Worm (Caenorhabditis elegans): ENCODE measurements around the gene R02D1.2.

- TF ChIP-seq ztf-11 (tag; optimal IDR thresholded peaks at IDR 0.05) (no peak), nhr-25 (tag; optimal IDR thresholded peaks at IDR 0.05) (no peak), blmp-1 (tag; optimal IDR thresholded peaks at IDR 0.05; ENCODE audit: insufficient read depth) (no peak), unc-62 (GFP tag; optimal IDR thresholded peaks at IDR 0.05) (no peak), elt-1 (tag; optimal IDR thresholded peaks at IDR 0.05) (no peak), nhr-237 (tag; optimal IDR thresholded peaks at IDR 0.05) (no peak), nhr-12 (tag; optimal IDR thresholded peaks at IDR 0.05) (no peak), egl-27 (tag; optimal IDR thresholded peaks at IDR 0.05) (no peak), nhr-6 (tag; optimal IDR thresholded peaks at IDR 0.05) (no peak), snpc-4 (tag; optimal IDR thresholded peaks at IDR 0.05) (no peak)
Observed at ce11 chrV:4325415-4325814, 2.8 kb upstream of the R02D1.2 start, which contains the start of gene nhr-125.
